Fruit fly (Drosophila melanogaster) whole organism, embryonic: ENCODE data around the gene CG10863.

Source experiments
- Atf3 ChIP-seq: fragments of 200-800 bp; sonication (Bioruptor generic); optimal IDR thresholded peaks from 3 replicates; lab custom pipeline; 2016; ENCODE audit warnings: missing biosample characterization, missing genetic modification characterization
- Bdp1 ChIP-seq: fragments of 200-800 bp; sonication (Bioruptor generic); optimal IDR thresholded peaks from 3 replicates; lab custom pipeline; 2016; ENCODE audit warnings: missing biosample characterization, missing genetic modification characterization
- Bgb ChIP-seq: fragments of 200-800 bp; sonication (Bioruptor generic); IDR thresholded peaks from 2 replicates; pipeline ENCODE4 v1.3.6; 2022; ENCODE audit warnings: missing biosample characterization, missing genetic modification characterization; ENCODE audit not compliant: partially characterized antibody
- Blimp-1 ChIP-seq: fragments of 200-800 bp; sonication (Bioruptor generic); optimal IDR thresholded peaks from 3 replicates; lab custom pipeline; 2018; ENCODE audit warnings: missing biosample characterization, missing genetic modification characterization, mild to moderate bottlenecking, moderate library complexity, missing genetic modification reagents
- CG1024 ChIP-seq: fragments of 200-800 bp; sonication (Bioruptor generic); IDR thresholded peaks from 2 replicates; pipeline ENCODE4 v1.3.6; 2022; ENCODE audit warnings: missing biosample characterization, missing genetic modification characterization
- CG11093 ChIP-seq: fragments of 200-800 bp; sonication (Bioruptor generic); IDR thresholded peaks from 3 replicates; pipeline ENCODE4 v1.3.6; 2022; ENCODE audit warnings: missing biosample characterization, missing genetic modification characterization
- CG11723 ChIP-seq: fragments of 200-800 bp; sonication (Bioruptor generic); optimal IDR thresholded peaks from 2 replicates; lab custom pipeline; 2017; ENCODE audit warnings: missing biosample characterization, mild to moderate bottlenecking, missing genetic modification characterization
- CG12155 ChIP-seq: fragments of 200-800 bp; sonication (Bioruptor generic); optimal IDR thresholded peaks from 3 replicates; lab custom pipeline; 2016; ENCODE audit warnings: missing biosample characterization, missing genetic modification characterization
- CG14050 ChIP-seq: fragments of 200-800 bp; sonication (Bioruptor generic); IDR thresholded peaks from 3 replicates; pipeline ENCODE4 v1.3.6; 2022; ENCODE audit warnings: missing biosample characterization, missing genetic modification characterization
- CG1529 ChIP-seq: fragments of 200-800 bp; sonication (Bioruptor generic); optimal IDR thresholded peaks from 3 replicates; lab custom pipeline; 2018; ENCODE audit warnings: missing biosample characterization, missing genetic modification characterization
- CG16815 ChIP-seq: fragments of 200-800 bp; sonication (Bioruptor generic); optimal IDR thresholded peaks from 3 replicates; lab custom pipeline; 2017; ENCODE audit warnings: missing biosample characterization, mild to moderate bottlenecking, missing genetic modification characterization
- CG17829 ChIP-seq: fragments of 200-800 bp; optimal IDR thresholded peaks from 2 replicates; lab custom pipeline; 2019; ENCODE audit warnings: missing biosample characterization, mild to moderate bottlenecking, missing genetic modification characterization, moderate library complexity
- CG18619 ChIP-seq: fragments of 200-800 bp; sonication (Bioruptor generic); optimal IDR thresholded peaks from 3 replicates; lab custom pipeline; 2017; ENCODE audit warnings: missing biosample characterization, mild to moderate bottlenecking, missing genetic modification characterization
- CG3065 ChIP-seq: fragments of 200-800 bp; sonication (Bioruptor generic); optimal IDR thresholded peaks from 2 replicates; lab custom pipeline; 2016; ENCODE audit warnings: missing biosample characterization, missing genetic modification characterization
- CG3407 ChIP-seq: fragments of 200-800 bp; sonication (Bioruptor generic); optimal IDR thresholded peaks from 2 replicates; lab custom pipeline; 2018; ENCODE audit warnings: missing biosample characterization, mild to moderate bottlenecking, missing genetic modification characterization
- CG34376 ChIP-seq: fragments of 200-800 bp; sonication (Bioruptor generic); optimal IDR thresholded peaks from 2 replicates; lab custom pipeline; 2018; ENCODE audit warnings: missing biosample characterization, mild to moderate bottlenecking, missing genetic modification characterization
- CG6654 ChIP-seq: fragments of 200-800 bp; sonication (Bioruptor generic); optimal IDR thresholded peaks from 2 replicates; lab custom pipeline; 2017; ENCODE audit warnings: missing biosample characterization, mild to moderate bottlenecking, missing genetic modification characterization
- CkIIα-i1 ChIP-seq: fragments of 200-800 bp; sonication (Bioruptor generic); IDR thresholded peaks from 2 replicates; pipeline ENCODE4 v1.3.6; 2022; ENCODE audit warnings: missing biosample characterization, missing genetic modification characterization
- E2f2 ChIP-seq: fragments of 200-800 bp; sonication (Bioruptor generic); IDR thresholded peaks from 2 replicates; pipeline ENCODE4 v1.3.6; 2022; ENCODE audit warnings: missing biosample characterization, missing genetic modification characterization
- H15 ChIP-seq: fragments of 200-800 bp; sonication (Bioruptor generic); IDR thresholded peaks from 3 replicates; pipeline ENCODE4 v1.3.6; 2022; ENCODE audit warnings: missing biosample characterization, missing genetic modification characterization
- HHEX ChIP-seq: fragments of 200-800 bp; sonication (Bioruptor generic); optimal IDR thresholded peaks from 3 replicates; lab custom pipeline; 2017; ENCODE audit warnings: missing biosample characterization, mild to moderate bottlenecking, missing genetic modification characterization, missing genetic modification reagents
- HLH4C ChIP-seq: fragments of 200-800 bp; sonication (Bioruptor generic); IDR thresholded peaks from 3 replicates; pipeline ENCODE4 v1.3.6; 2022; ENCODE audit warnings: missing biosample characterization, missing genetic modification characterization; ENCODE audit not compliant: partially characterized antibody
- HmgD ChIP-seq: fragments of 200-800 bp; sonication (Bioruptor generic); optimal IDR thresholded peaks from 3 replicates; lab custom pipeline; 2016; ENCODE audit warnings: missing biosample characterization, missing genetic modification characterization
- Mes4 ChIP-seq: fragments of 200-800 bp; sonication (Bioruptor generic); optimal IDR thresholded peaks from 2 replicates; lab custom pipeline; 2016; ENCODE audit warnings: missing biosample characterization, missing genetic modification characterization
- NK7.1 ChIP-seq: fragments of 200-800 bp; sonication (Bioruptor generic); optimal IDR thresholded peaks from 3 replicates; lab custom pipeline; 2016; ENCODE audit warnings: missing biosample characterization, missing genetic modification characterization
- Nf-YB ChIP-seq: fragments of 200-800 bp; sonication (Bioruptor generic); optimal IDR thresholded peaks from 3 replicates; lab custom pipeline; 2019; ENCODE audit warnings: missing biosample characterization, mild to moderate bottlenecking, missing genetic modification characterization, moderate library complexity
- Ravus ChIP-seq: fragments of 200-800 bp; sonication (Bioruptor generic); IDR thresholded peaks from 2 replicates; pipeline ENCODE4 v1.3.6; 2022; ENCODE audit warnings: missing biosample characterization, missing genetic modification characterization
- Trl ChIP-seq, 3 experiments: fragments of >200 bp in 2 of 3; fragments of 200-800 bp in 1 of 3; sonication (Bioruptor generic) in 1 of 3; optimal IDR thresholded peaks; 2 replicates in 1 of 3; 3 replicates in 2 of 3; lab custom pipeline; 2016 to 2017; ENCODE audit warnings: missing biosample characterization in 1 of 3, missing genetic modification characterization in 1 of 3
- Xbp1 ChIP-seq: fragments of 200-800 bp; sonication (Bioruptor generic); optimal IDR thresholded peaks from 3 replicates; lab custom pipeline; 2016; ENCODE audit warnings: missing biosample characterization, mild to moderate bottlenecking, missing genetic modification characterization
- ato ChIP-seq: fragments of 200-800 bp; sonication (Bioruptor generic); IDR thresholded peaks from 2 replicates; pipeline ENCODE4 v1.3.6; 2022; ENCODE audit warnings: missing biosample characterization, missing genetic modification characterization; ENCODE audit not compliant: partially characterized antibody
- crc ChIP-seq: fragments of 200-800 bp; sonication (Bioruptor generic); optimal IDR thresholded peaks from 2 replicates; lab custom pipeline; 2016; ENCODE audit warnings: missing biosample characterization, missing genetic modification characterization
- crp ChIP-seq, 2 experiments: fragments of 200-800 bp; sonication (Bioruptor generic); optimal IDR thresholded peaks; 2 replicates in 1 of 2; 3 replicates in 1 of 2; lab custom pipeline; 2017; ENCODE audit warnings: missing biosample characterization in 2 of 2, missing genetic modification characterization in 2 of 2, mild to moderate bottlenecking in 1 of 2, moderate library complexity in 1 of 2
- danr ChIP-seq: fragments of 200-800 bp; sonication (Bioruptor generic); IDR thresholded peaks from 2 replicates; pipeline ENCODE4 v1.3.6; 2022; ENCODE audit warnings: missing biosample characterization, missing genetic modification characterization
- dimm ChIP-seq: fragments of 200-800 bp; sonication (Bioruptor generic); IDR thresholded peaks from 2 replicates; pipeline ENCODE4 v1.3.6; 2022; ENCODE audit warnings: missing biosample characterization, missing genetic modification characterization
- dpn ChIP-seq, 2 experiments: fragments of 200-800 bp; sonication (Bioruptor generic); optimal IDR thresholded peaks; 3 replicates each; lab custom pipeline; 2016; ENCODE audit warnings: missing biosample characterization in 2 of 2, missing genetic modification characterization in 2 of 2
- emc ChIP-seq: fragments of 200-800 bp; sonication (Bioruptor generic); optimal IDR thresholded peaks from 2 replicates; lab custom pipeline; 2016; ENCODE audit warnings: missing biosample characterization, missing genetic modification characterization
- eyg ChIP-seq: fragments of 200-800 bp; sonication (Bioruptor generic); optimal IDR thresholded peaks from 3 replicates; lab custom pipeline; 2016; ENCODE audit warnings: missing biosample characterization, missing genetic modification characterization
- fd102C ChIP-seq: fragments of 200-800 bp; sonication (Bioruptor generic); optimal IDR thresholded peaks from 2 replicates; lab custom pipeline; 2018; ENCODE audit warnings: missing biosample characterization, mild to moderate bottlenecking, missing genetic modification characterization, moderate library complexity
- ftz-f1 ChIP-seq: fragments of 200-800 bp; sonication (Bioruptor generic); optimal IDR thresholded peaks from 2 replicates; lab custom pipeline; 2016; ENCODE audit warnings: missing biosample characterization, missing genetic modification characterization
- gem ChIP-seq: fragments of 200-800 bp; sonication (Bioruptor generic); optimal IDR thresholded peaks from 2 replicates; lab custom pipeline; 2019; ENCODE audit warnings: missing biosample characterization, mild to moderate bottlenecking, missing genetic modification characterization, moderate library complexity
- inv ChIP-seq: fragments of 200-800 bp; sonication (Bioruptor generic); IDR thresholded peaks from 2 replicates; pipeline ENCODE4 v1.3.6; 2022; ENCODE audit warnings: missing biosample characterization, missing genetic modification characterization; ENCODE audit not compliant: partially characterized antibody
- kay ChIP-seq: fragments of 200-800 bp; sonication (Bioruptor generic); optimal IDR thresholded peaks from 2 replicates; lab custom pipeline; 2016; ENCODE audit warnings: missing biosample characterization, missing genetic modification characterization
- ken ChIP-seq: fragments of 200-800 bp; sonication (Bioruptor generic); IDR thresholded peaks from 3 replicates; pipeline ENCODE4 v1.3.6; 2022; ENCODE audit warnings: missing biosample characterization, missing genetic modification characterization
- org-1 ChIP-seq: fragments of 200-800 bp; sonication (Bioruptor generic); optimal IDR thresholded peaks from 2 replicates; lab custom pipeline; 2017; ENCODE audit warnings: missing biosample characterization, missing genetic modification characterization
- ro ChIP-seq: fragments of 200-800 bp; sonication (Bioruptor generic); IDR thresholded peaks from 2 replicates; pipeline ENCODE4 v1.3.6; 2022; ENCODE audit warnings: missing biosample characterization, missing genetic modification characterization
- twi ChIP-seq: fragments of 200-800 bp; optimal IDR thresholded peaks from 2 replicates; lab custom pipeline; 2019; ENCODE audit warnings: missing biosample characterization, mild to moderate bottlenecking, missing genetic modification characterization, moderate library complexity
- usp ChIP-seq: fragments of >200 bp; optimal IDR thresholded peaks from 2 replicates; lab custom pipeline; 2017; ENCODE audit warnings: missing biosample characterization, missing genetic modification characterization
- z ChIP-seq: fragments of 200-800 bp; sonication (Bioruptor generic); IDR thresholded peaks from 3 replicates; pipeline ENCODE4 v1.3.6; 2022; ENCODE audit warnings: missing biosample characterization, missing genetic modification characterization
- zen ChIP-seq: fragments of 200-800 bp; sonication (Bioruptor generic); optimal IDR thresholded peaks from 3 replicates; lab custom pipeline; 2018; ENCODE audit warnings: missing biosample characterization, mild to moderate bottlenecking, missing genetic modification characterization, moderate library complexity
- zf30C ChIP-seq: fragments of 200-800 bp; sonication (Bioruptor generic); optimal IDR thresholded peaks from 3 replicates; lab custom pipeline; 2018; ENCODE audit warnings: missing biosample characterization, mild to moderate bottlenecking, missing genetic modification characterization

The CG10863 gene

dm6 chr3L:3970372-3971031, 28.2 kb upstream of the CG10863 start (continued):
- TF ChIP-seq fd102C (GFP tag; lab: Kevin White, UChicago) (no peak), E2f2 (GFP tag; lab: Robert Waterston, UW) (peak; percentile 30; the same call in 1 of the 2 replicates), crc (GFP tag; lab: Kevin White, UChicago) (no peak), CG34376 (GFP tag; lab: Kevin White, UChicago) (no peak), CG11723 (GFP tag; lab: Kevin White, UChicago) (no peak), ato (GFP tag; lab: Robert Waterston, UW) (no peak), gem (tag; lab: Kevin White, UChicago) (peak; percentile 61), CG1529 (GFP tag; lab: Kevin White, UChicago) (peak; percentile 20), usp (GFP tag; lab: Kevin White, UChicago) (no peak), NK7.1 (GFP tag; lab: Kevin White, UChicago) (no peak), dpn (GFP tag; optimal IDR thresholded peaks at IDR 0.05; lab: Kevin White, UChicago) (peak; percentile 0 to 39), CG14050 (GFP tag; lab: Robert Waterston, UW) (no peak), twi (tag; lab: Kevin White, UChicago) (no peak), CkIIα-i1 (GFP tag; lab: Robert Waterston, UW) (no peak), Nf-YB (GFP tag; lab: Kevin White, UChicago) (no peak), CG1024 (GFP tag; lab: Robert Waterston, UW) (no peak), Bdp1 (GFP tag; lab: Kevin White, UChicago) (no peak), inv (GFP tag; lab: Robert Waterston, UW) (no peak), Blimp-1 (GFP tag; lab: Kevin White, UChicago) (peak; percentile 37), CG17829 (tag; lab: Kevin White, UChicago) (peak; percentile 7), ro (GFP tag; lab: Robert Waterston, UW) (no peak), dimm (no peak), Ravus (GFP tag; lab: Robert Waterston, UW) (no peak), zen (tag; lab: Kevin White, UChicago) (no peak), zf30C (GFP tag; lab: Kevin White, UChicago) (no peak), crp (GFP tag; optimal IDR thresholded peaks at IDR 0.05; lab: Kevin White, UChicago) (no peak), org-1 (GFP tag; lab: Kevin White, UChicago) (no peak), HLH4C (no peak), emc (no peak), ken (no peak), ftz-f1 (GFP tag; lab: Kevin White, UChicago) (no peak), kay (GFP tag; lab: Kevin White, UChicago) (no peak), H15 (GFP tag; lab: Robert Waterston, UW) (0 out of 3 replicates have a peak, but pooled peaks have one; percentile 37), Xbp1 (GFP tag; lab: Kevin White, UChicago) (peak; percentile 42), Bgb (GFP tag; lab: Robert Waterston, UW) (no peak), CG18619 (GFP tag; lab: Kevin White, UChicago) (no peak), CG16815 (GFP tag; lab: Kevin White, UChicago) (peak; percentile 11), eyg (GFP tag; lab: Kevin White, UChicago) (no peak), Trl (optimal IDR thresholded peaks at IDR 0.05; lab: Kevin White, UChicago) (no peak), Trl (GFP tag; optimal IDR thresholded peaks at IDR 0.05; lab: Kevin White, UChicago) (peak; percentile 20), HHEX (no peak), CG11093 (GFP tag; lab: Robert Waterston, UW) (0 out of 3 replicates have a peak, but pooled peaks have one; percentile 9), danr (no peak), HmgD (GFP tag; lab: Kevin White, UChicago) (no peak), Atf3 (GFP tag; lab: Kevin White, UChicago) (no peak), CG12155 (no peak), CG3065 (GFP tag; lab: Kevin White, UChicago) (peak; percentile 14), CG3407 (GFP tag; lab: Kevin White, UChicago) (peak; percentile 2), Mes4 (GFP tag; lab: Kevin White, UChicago) (no peak), z (GFP tag; lab: Robert Waterston, UW) (no peak), CG6654 (GFP tag; lab: Kevin White, UChicago) (no peak)
